Worm (Caenorhabditis elegans): ENCODE data around the gene K07H8.7.

DNA sequence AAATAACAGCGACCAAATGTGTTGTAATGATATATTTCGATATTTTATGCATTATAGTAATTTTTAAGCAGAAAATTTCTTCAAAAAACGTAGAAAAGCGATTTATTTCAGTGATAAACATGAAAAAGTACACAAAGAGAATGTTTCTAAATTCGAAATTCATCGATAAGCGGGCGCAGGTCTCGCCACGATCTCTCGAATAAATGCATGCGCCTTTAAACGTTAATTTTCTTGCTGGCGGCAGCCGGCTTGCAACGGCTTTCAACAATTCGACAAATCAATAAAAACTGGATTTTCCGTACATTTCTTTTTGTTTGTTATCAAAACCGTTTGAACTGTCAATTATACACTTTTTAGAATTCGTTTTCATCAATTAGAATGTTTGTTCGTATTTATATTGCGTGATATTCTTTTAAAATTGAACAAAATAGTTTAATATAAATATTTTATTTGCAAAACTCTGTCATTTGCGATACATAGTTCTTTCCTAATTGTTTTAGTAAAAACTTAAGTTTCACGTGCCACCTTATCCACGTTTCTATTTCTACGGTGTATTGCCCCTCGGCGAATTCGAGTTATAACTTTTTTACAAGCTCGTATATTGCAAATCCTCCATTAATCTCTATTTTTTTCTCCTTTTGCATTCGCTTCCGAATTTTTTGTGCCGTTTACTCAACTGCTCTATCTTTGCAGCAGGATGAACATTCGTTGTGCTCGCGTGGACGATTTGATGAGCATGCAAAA lies 29.9 kb upstream of the K07H8.7 start, which contains the start of gene daf-31:
- TF ChIP-seq dpl-1 (GFP tag; optimal IDR thresholded peaks at IDR 0.05): peak; percentile 50 to 78 (median 64)
- TF ChIP-seq nhr-77 (tag; optimal IDR thresholded peaks at IDR 0.05): no peak
- peak; percentile 5 for TF ChIP-seq jun-1 (tag; optimal IDR thresholded peaks at IDR 0.05)
- TF ChIP-seq mdl-1 (tag; optimal IDR thresholded peaks at IDR 0.05): peak in 1 of 2 experiments; percentile 20
- TF ChIP-seq hpl-2 (GFP tag; optimal IDR thresholded peaks at IDR 0.05): no peak
- no peak for TF ChIP-seq fos-1 (tag; optimal IDR thresholded peaks at IDR 0.05)
- no peak for TF ChIP-seq ztf-11 (tag; optimal IDR thresholded peaks at IDR 0.05)
- no peak for TF ChIP-seq lin-13 (GFP tag; optimal IDR thresholded peaks at IDR 0.05)
- no peak for TF ChIP-seq nhr-85 (tag)
- TF ChIP-seq ztf-4 (tag; optimal IDR thresholded peaks at IDR 0.05): no peak
- no peak for TF ChIP-seq ama-1 (optimal IDR thresholded peaks at IDR 0.05)
- TF ChIP-seq nhr-12 (tag; optimal IDR thresholded peaks at IDR 0.05): no peak
